Fruit fly (Drosophila melanogaster) whole organism, adult: ENCODE measurements around the gene RanBP3.

ENCODE experiments used
- CG14711 ChIP-seq: fragments of 200-800 bp; sonication (Bioruptor generic); optimal IDR thresholded peaks from 2 replicates; lab custom pipeline; 2018; ENCODE audit warnings: missing biosample characterization, mild to moderate bottlenecking, missing genetic modification characterization, moderate library complexity
- CG1620 ChIP-seq: fragments of 200-800 bp; sonication (Bioruptor generic); optimal IDR thresholded peaks from 2 replicates; lab custom pipeline; 2016; ENCODE audit warnings: missing biosample characterization, missing genetic modification characterization
- Hr96 ChIP-seq: fragments of 200-800 bp; sonication (Bioruptor generic); optimal IDR thresholded peaks from 2 replicates; lab custom pipeline; 2016; ENCODE audit warnings: missing biosample characterization, missing genetic modification characterization
- Mnt ChIP-seq: fragments of 200-800 bp; sonication (Bioruptor generic); optimal IDR thresholded peaks from 2 replicates; lab custom pipeline; 2016; ENCODE audit warnings: missing biosample characterization, mild to moderate bottlenecking, missing genetic modification characterization
- kay ChIP-seq: fragments of 200-800 bp; sonication (Bioruptor generic); peaks from one replicate; lab custom pipeline; 2016; ENCODE audit warnings: missing biosample characterization, missing genetic modification characterization, borderline replicate concordance

- TF ChIP-seq kay (GFP tag; lab: Kevin White, UChicago) (peak; percentile 57), CG1620 (GFP tag; lab: Kevin White, UChicago) (no peak), CG14711 (tag; lab: Kevin White, UChicago) (peak; percentile 37), Mnt (GFP tag; lab: Kevin White, UChicago) (peak; percentile 61), Hr96 (GFP tag; lab: Kevin White, UChicago) (no peak)
Measured at dm6 chr3R:23729066-23729465, 23.6 kb downstream of the RanBP3 start.
